Worm (Caenorhabditis elegans): Measurements from ENCODE around the gene hpr-9.

DNA sequence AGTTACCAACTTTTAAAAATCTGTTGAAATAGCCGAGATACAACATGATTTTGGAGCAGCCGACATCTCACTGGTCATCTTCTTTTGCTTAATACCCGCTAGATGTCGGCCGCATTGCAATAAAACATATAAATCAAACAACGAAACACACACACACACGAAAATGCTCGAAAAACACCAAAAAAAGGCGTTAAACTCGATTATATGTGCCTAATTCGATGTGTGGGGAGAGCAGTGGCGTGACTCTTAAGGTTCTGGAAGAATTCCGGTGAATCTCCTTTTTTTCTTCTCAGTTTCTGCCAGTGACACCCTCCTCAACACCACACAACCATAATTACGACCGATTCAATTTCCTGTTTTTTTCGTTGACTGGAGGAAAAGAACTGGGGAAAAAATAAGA, 41.1 kb upstream of the hpr-9 start:
- no peak for TF ChIP-seq ama-1 (optimal IDR thresholded peaks at IDR 0.05)
- no peak for TF ChIP-seq ama-1 (GFP tag; optimal IDR thresholded peaks at IDR 0.05)
- TF ChIP-seq nhr-179 (tag; optimal IDR thresholded peaks at IDR 0.05): no peak
- TF ChIP-seq nhr-27 (tag; optimal IDR thresholded peaks at IDR 0.05): no peak
- no peak for TF ChIP-seq him-1 (tag; optimal IDR thresholded peaks at IDR 0.05)
- no peak for TF ChIP-seq dpl-1 (GFP tag; optimal IDR thresholded peaks at IDR 0.05)
- TF ChIP-seq F57C9.4 (tag; optimal IDR thresholded peaks at IDR 0.05): no peak
- no peak for TF ChIP-seq snpc-4 (GFP tag; optimal IDR thresholded peaks at IDR 0.05)
- TF ChIP-seq snpc-4 (tag; optimal IDR thresholded peaks at IDR 0.05): peak in 2 of 4 experiments; percentile 36 to 69
- TF ChIP-seq snpc-1.1 (tag; optimal IDR thresholded peaks at IDR 0.05; ENCODE audit: insufficient read depth): no peak
- no peak for TF ChIP-seq ceh-58 (GFP tag; IDR thresholded peaks at IDR 0.05)
- no peak for TF ChIP-seq ztf-22 (GFP tag; optimal IDR thresholded peaks at IDR 0.05)
- TF ChIP-seq lin-35 (GFP tag; optimal IDR thresholded peaks at IDR 0.05): no peak
- no peak for TF ChIP-seq nfyb-1 (GFP tag; IDR thresholded peaks at IDR 0.05)
- TF ChIP-seq lsy-27 (tag; optimal IDR thresholded peaks at IDR 0.05; ENCODE audit: borderline replicate concordance, insufficient read depth): no peak
- no peak for TF ChIP-seq gei-17 (GFP tag; optimal IDR thresholded peaks at IDR 0.05)
